Fruit fly (Drosophila melanogaster) S2 (cell line): ENCODE results near the gene CG3987.

Experiments used
- CG8478 ChIP-seq: fragments of >200 bp; optimal IDR thresholded peaks from 2 replicates; lab custom pipeline; 2018
- CTCF ChIP-seq, 2 experiments: fragments of >200 bp; optimal IDR thresholded peaks; 2 replicates each; lab custom pipeline; 2018

CG3987 gene

dm6 chr3R:15139816-15140473, at the start of gene CG3987:
Gene CG3987, plus strand, starts transcription at chr3R:15139958.
- no peak for TF ChIP-seq CG8478 (lab: Kevin White, UChicago)
- no peak for TF ChIP-seq CTCF (optimal IDR thresholded peaks at IDR 0.05; lab: Kevin White, UChicago)

dm6 chr3R:15091680-15092343, 47.9 kb upstream of the CG3987 start:
- TF ChIP-seq CG8478 (lab: Kevin White, UChicago) (no peak), CTCF (optimal IDR thresholded peaks at IDR 0.05; lab: Kevin White, UChicago) (no peak)

- no peak for TF ChIP-seq CTCF (optimal IDR thresholded peaks at IDR 0.05; lab: Kevin White, UChicago)
- no peak for TF ChIP-seq CG8478 (lab: Kevin White, UChicago)
These were observed 47.4 kb upstream of the CG3987 start for dm6 chr3R:15092351-15092750.

dm6 chr3R:15092784-15093183, 47.0 kb upstream of the CG3987 start:
- no peak for TF ChIP-seq CG8478 (lab: Kevin White, UChicago)

- TF ChIP-seq CG8478 (lab: Kevin White, UChicago) (no peak), CTCF (optimal IDR thresholded peaks at IDR 0.05; lab: Kevin White, UChicago) (no peak)
These were observed 45.4 kb upstream of the CG3987 start for dm6 chr3R:15094218-15094928.

DNA sequence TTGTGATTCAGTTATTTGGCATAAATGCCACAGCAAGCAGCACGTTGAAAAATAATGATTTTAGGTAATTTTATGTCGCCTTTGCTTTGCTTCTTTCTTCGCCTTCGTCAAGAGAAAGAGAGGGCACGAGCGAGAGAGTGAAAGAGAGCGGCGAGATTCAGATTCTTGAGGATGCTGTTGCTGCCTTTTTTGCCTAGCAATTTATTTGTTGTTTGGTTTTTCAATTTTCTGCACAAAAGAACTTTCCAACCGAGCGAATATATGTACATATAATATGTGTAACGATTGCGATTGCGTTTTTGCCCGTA, 44.9 kb upstream of the CG3987 start:
- TF ChIP-seq CTCF (optimal IDR thresholded peaks at IDR 0.05; lab: Kevin White, UChicago): no peak
- no peak for TF ChIP-seq CG8478 (lab: Kevin White, UChicago)

DNA sequence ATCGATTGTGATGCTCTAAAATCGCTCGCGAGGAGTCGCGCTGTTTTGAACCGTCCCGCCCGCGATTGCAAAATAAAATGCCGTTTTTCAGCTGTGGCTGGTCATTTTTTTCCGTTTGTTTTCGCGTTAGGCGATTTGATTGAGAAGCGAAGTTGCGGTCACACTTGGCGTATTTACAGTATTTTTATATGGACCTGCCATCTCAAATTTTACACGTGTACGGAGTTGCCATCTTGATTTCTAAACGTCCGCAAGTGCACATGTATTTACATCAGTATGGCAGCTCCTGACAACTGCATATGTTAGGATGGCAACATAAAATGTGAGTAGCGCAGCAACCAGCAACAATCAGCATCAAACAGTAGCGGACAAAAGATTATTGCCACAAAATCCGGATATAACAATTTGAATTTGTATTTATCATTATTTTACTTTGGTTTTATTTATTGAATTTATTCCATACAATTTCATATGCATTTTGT, 44.2 kb upstream of the CG3987 start, which contains the start of gene CG6966:
Gene CG6966, minus strand, starts transcription at position 82 of the 482 bp plus-strand sequence.
- TF ChIP-seq CG8478 (lab: Kevin White, UChicago): no peak
- peak; percentile 77 to 79 for TF ChIP-seq CTCF (optimal IDR thresholded peaks at IDR 0.05; lab: Kevin White, UChicago)

dm6 chr3R:15110135-15110534, 29.6 kb upstream of the CG3987 start:
- TF ChIP-seq CTCF (optimal IDR thresholded peaks at IDR 0.05; lab: Kevin White, UChicago) (no peak), CG8478 (lab: Kevin White, UChicago) (no peak)

DNA sequence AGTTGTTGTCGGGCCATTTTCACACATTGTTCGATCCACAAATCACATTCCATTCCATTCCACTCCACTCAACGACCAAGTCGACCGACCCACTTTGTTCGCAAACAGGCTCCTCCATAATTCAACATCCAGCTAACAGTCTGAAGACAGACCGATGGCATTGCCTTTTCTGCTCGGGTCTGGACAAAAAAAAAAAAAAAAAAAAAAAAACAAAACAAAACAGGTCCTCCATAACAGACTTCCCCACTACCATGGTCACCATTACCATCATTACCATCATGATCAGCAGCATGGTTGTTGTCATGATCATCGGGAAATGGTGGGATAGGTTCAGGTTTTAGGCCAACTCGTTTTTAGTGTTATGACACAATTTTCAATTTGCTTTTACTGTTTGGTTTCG, 27.5 kb upstream of the CG3987 start:
- no peak for TF ChIP-seq CG8478 (lab: Kevin White, UChicago)
- no peak for TF ChIP-seq CTCF (optimal IDR thresholded peaks at IDR 0.05; lab: Kevin White, UChicago)

DNA sequence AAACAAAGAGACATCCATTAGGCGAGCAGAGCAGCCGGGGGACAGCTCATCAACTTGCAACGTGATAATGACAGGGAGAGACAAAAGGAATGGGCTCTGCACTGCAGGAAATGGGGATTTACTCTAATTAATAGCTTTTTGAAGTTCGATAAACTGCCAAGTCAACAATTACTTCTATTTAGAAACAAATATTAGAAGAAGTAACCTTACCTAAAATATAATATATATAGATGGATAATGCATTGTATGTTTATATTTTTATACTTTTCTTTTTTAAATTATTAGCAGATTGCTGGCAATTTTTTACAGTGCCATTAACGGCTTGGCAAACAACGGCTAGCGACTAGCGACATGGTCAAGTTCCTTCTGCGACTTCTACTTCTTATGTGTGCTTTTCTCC, 26.2 kb upstream of the CG3987 start:
- no peak for TF ChIP-seq CTCF (optimal IDR thresholded peaks at IDR 0.05; lab: Kevin White, UChicago)
- TF ChIP-seq CG8478 (lab: Kevin White, UChicago): no peak

dm6 chr3R:15114465-15115228, 25.1 kb upstream of the CG3987 start:
- TF ChIP-seq CG8478 (lab: Kevin White, UChicago) (no peak), CTCF (optimal IDR thresholded peaks at IDR 0.05; lab: Kevin White, UChicago) (no peak)

dm6 chr3R:15117765-15118164, 22.0 kb upstream of the CG3987 start:
- TF ChIP-seq CG8478 (lab: Kevin White, UChicago) (no peak), CTCF (optimal IDR thresholded peaks at IDR 0.05; lab: Kevin White, UChicago) (no peak)

DNA sequence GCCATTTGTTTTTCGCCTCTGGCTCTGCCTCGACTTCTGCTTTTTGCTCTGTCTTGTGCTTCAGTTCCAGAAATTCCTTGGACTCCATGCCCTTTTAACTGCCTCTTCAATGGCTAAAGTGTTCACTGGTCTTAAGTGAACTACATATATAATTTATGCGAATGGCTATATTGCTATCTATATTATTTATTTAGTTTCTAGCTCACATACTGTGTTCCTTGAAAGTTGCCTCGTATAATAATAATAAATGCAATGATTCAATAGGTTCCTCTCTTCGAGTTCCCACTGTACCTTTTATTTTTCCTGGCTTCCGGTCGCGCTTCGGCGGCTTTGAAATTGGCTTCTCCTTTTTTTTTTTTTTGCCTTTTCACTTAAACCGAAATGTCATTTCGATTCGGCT, 20.0 kb upstream of the CG3987 start:
- TF ChIP-seq CTCF (optimal IDR thresholded peaks at IDR 0.05; lab: Kevin White, UChicago) (no peak), CG8478 (lab: Kevin White, UChicago) (no peak)

DNA sequence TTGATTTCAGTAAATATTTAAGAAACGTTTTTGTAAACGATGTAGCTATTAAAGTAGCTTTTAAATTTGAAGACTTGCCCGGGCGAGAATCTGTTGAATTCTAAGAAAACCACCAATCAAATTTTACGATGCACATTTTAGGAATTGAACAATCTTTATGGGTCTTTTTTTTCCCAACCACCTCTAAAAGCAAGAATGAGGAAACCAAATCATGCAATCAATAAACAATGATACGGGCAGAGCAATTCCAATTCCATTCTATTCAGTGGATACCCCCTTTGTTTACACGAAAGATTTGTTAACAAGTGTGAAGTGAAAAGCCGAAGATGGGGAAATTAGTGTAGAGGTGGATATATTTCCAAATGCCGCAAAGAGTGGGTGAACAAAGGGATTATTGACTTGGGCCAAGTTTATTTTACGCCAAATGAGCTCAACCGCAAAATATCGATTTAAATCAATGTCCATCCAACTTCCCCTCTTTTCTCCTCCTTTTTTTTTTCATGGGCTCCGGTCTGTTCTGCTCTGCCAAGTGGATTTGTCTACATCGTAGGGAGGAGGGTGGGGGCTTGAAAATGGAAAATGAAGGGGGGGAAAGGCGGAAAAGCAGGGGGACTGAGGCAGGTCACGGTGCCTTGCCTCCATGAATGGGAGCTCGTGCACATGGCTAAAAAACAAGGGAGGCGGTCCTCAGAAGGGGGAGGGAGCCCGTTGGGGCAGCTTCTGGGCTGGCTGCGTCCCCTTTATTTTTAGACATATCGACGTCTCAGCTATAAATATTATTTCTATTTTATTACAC, 18.0 kb upstream of the CG3987 start:
- TF ChIP-seq CTCF (optimal IDR thresholded peaks at IDR 0.05; lab: Kevin White, UChicago): no peak
- TF ChIP-seq CG8478 (lab: Kevin White, UChicago): no peak
